Fruit fly (Drosophila melanogaster) whole organism, embryonic: Measurements from ENCODE around the gene CG13272.

Source experiments
- CG10274 ChIP-seq: fragments of 200-800 bp; sonication (Bioruptor generic); optimal IDR thresholded peaks from 3 replicates; lab custom pipeline; 2017; ENCODE audit warnings: missing biosample characterization, mild to moderate bottlenecking, missing genetic modification characterization
- CG11696 ChIP-seq: fragments of 200-800 bp; sonication (Bioruptor generic); IDR thresholded peaks from 2 replicates; pipeline ENCODE4 v1.3.6; 2022; ENCODE audit warnings: missing biosample characterization, missing genetic modification characterization
- CG13287 ChIP-seq: fragments of 200-800 bp; sonication (Bioruptor generic); IDR thresholded peaks from 2 replicates; pipeline ENCODE4 v1.3.6; 2022; ENCODE audit warnings: missing biosample characterization, missing genetic modification characterization; ENCODE audit not compliant: partially characterized antibody
- CG14667 ChIP-seq: fragments of 200-800 bp; sonication (Bioruptor generic); IDR thresholded peaks from 2 replicates; pipeline ENCODE4 v1.3.6; 2022; ENCODE audit warnings: missing biosample characterization, missing genetic modification characterization
- CG1603 ChIP-seq: fragments of 200-800 bp; sonication (Bioruptor generic); optimal IDR thresholded peaks from 2 replicates; lab custom pipeline; 2019; ENCODE audit warnings: missing biosample characterization, mild to moderate bottlenecking, missing genetic modification characterization, moderate library complexity
- CG17802 ChIP-seq: fragments of 200-800 bp; sonication (Bioruptor generic); optimal IDR thresholded peaks from 2 replicates; lab custom pipeline; 2018; ENCODE audit warnings: missing biosample characterization, mild to moderate bottlenecking, missing genetic modification characterization, moderate library complexity
- CG32767 ChIP-seq: fragments of 200-800 bp; sonication (Bioruptor generic); IDR thresholded peaks from 2 replicates; pipeline ENCODE4 v1.3.6; 2022; ENCODE audit warnings: missing biosample characterization, missing genetic modification characterization
- CG4328 ChIP-seq: fragments of 200-800 bp; sonication (Bioruptor generic); optimal IDR thresholded peaks from 3 replicates; lab custom pipeline; 2017; ENCODE audit warnings: missing biosample characterization, missing genetic modification reagents, missing genetic modification characterization
- CG6683 ChIP-seq: fragments of 200-800 bp; sonication (Bioruptor generic); optimal IDR thresholded peaks from 2 replicates; lab custom pipeline; 2017; ENCODE audit warnings: missing biosample characterization, mild to moderate bottlenecking, missing genetic modification characterization, missing genetic modification reagents
- CG8281 ChIP-seq: fragments of 200-800 bp; sonication (Bioruptor generic); optimal IDR thresholded peaks from 2 replicates; lab custom pipeline; 2018; ENCODE audit warnings: missing biosample characterization, mild to moderate bottlenecking, missing genetic modification characterization, moderate library complexity
- CG8290 ChIP-seq, 3 experiments: fragments of 200-800 bp; sonication (Bioruptor generic); optimal IDR thresholded peaks; 2 replicates each; lab custom pipeline; 2016 to 2019; ENCODE audit warnings: missing biosample characterization in 3 of 3, missing genetic modification characterization in 3 of 3, mild to moderate bottlenecking in 2 of 3, moderate library complexity in 1 of 3
- CTCF ChIP-seq: fragments of 200-800 bp; sonication (Bioruptor generic); optimal IDR thresholded peaks from 2 replicates; lab custom pipeline; 2017; ENCODE audit warnings: missing biosample characterization, mild to moderate bottlenecking, missing genetic modification characterization, moderate library complexity
- ERR ChIP-seq: fragments of 200-800 bp; sonication (Bioruptor generic); optimal IDR thresholded peaks from 2 replicates; lab custom pipeline; 2016; ENCODE audit warnings: missing biosample characterization, missing genetic modification characterization
- HLH4C ChIP-seq: fragments of 200-800 bp; sonication (Bioruptor generic); IDR thresholded peaks from 3 replicates; pipeline ENCODE4 v1.3.6; 2022; ENCODE audit warnings: missing biosample characterization, missing genetic modification characterization; ENCODE audit not compliant: partially characterized antibody
- Kr ChIP-seq: fragments of 200-800 bp; sonication (Bioruptor generic); optimal IDR thresholded peaks from 2 replicates; lab custom pipeline; 2017; ENCODE audit warnings: missing biosample characterization, mild to moderate bottlenecking, missing genetic modification characterization
- Med ChIP-seq: fragments of 200-800 bp; sonication (Bioruptor generic); peaks from one replicate; lab custom pipeline; 2016; ENCODE audit warnings: missing biosample characterization, missing genetic modification characterization, mild to moderate bottlenecking, inconsistent platforms, moderate library complexity
- Vsx1 ChIP-seq: fragments of 200-800 bp; sonication (Bioruptor generic); optimal IDR thresholded peaks from 2 replicates; lab custom pipeline; 2017; ENCODE audit warnings: missing biosample characterization, mild to moderate bottlenecking, missing genetic modification characterization, missing genetic modification reagents
- ac ChIP-seq: fragments of 200-800 bp; sonication (Bioruptor generic); optimal IDR thresholded peaks from 3 replicates; lab custom pipeline; 2017; ENCODE audit warnings: missing biosample characterization, mild to moderate bottlenecking, missing genetic modification characterization
- ash1 ChIP-seq: fragments of 200-800 bp; sonication (Bioruptor generic); optimal IDR thresholded peaks from 2 replicates; lab custom pipeline; 2018; ENCODE audit warnings: missing biosample characterization, mild to moderate bottlenecking, missing genetic modification characterization
- btn ChIP-seq: fragments of 200-800 bp; sonication (Bioruptor generic); optimal IDR thresholded peaks from 2 replicates; lab custom pipeline; 2016; ENCODE audit warnings: missing biosample characterization, missing genetic modification characterization
- ci ChIP-seq: fragments of 200-800 bp; sonication (Bioruptor generic); IDR thresholded peaks from 3 replicates; pipeline ENCODE4 v1.3.6; 2022; ENCODE audit warnings: missing biosample characterization, missing genetic modification characterization
- exex ChIP-seq: fragments of 200-800 bp; sonication (Bioruptor generic); optimal IDR thresholded peaks from 4 replicates; lab custom pipeline; 2018; ENCODE audit warnings: missing biosample characterization, mild to moderate bottlenecking, missing genetic modification characterization, moderate library complexity
- grn ChIP-seq: fragments of 200-800 bp; sonication (Bioruptor generic); optimal IDR thresholded peaks from 3 replicates; lab custom pipeline; 2017; ENCODE audit warnings: missing biosample characterization, missing genetic modification characterization
- lab ChIP-seq: fragments of 200-800 bp; sonication (Bioruptor generic); optimal IDR thresholded peaks from 3 replicates; lab custom pipeline; 2017; ENCODE audit warnings: missing biosample characterization, missing genetic modification characterization, mild to moderate bottlenecking, moderate library complexity, missing genetic modification reagents
- mam ChIP-seq: fragments of 200-800 bp; sonication (Bioruptor generic); optimal IDR thresholded peaks from 3 replicates; lab custom pipeline; 2016; ENCODE audit warnings: missing biosample characterization, missing genetic modification characterization
- mirr ChIP-seq: fragments of 200-800 bp; sonication (Bioruptor generic); optimal IDR thresholded peaks from 3 replicates; lab custom pipeline; 2018; ENCODE audit warnings: missing biosample characterization, mild to moderate bottlenecking, missing genetic modification characterization
- prd ChIP-seq, 3 experiments: fragments of >200 bp in 2 of 3; fragments of 200-800 bp in 1 of 3; sonication (Bioruptor generic) in 1 of 3; optimal IDR thresholded peaks in 2 of 3; IDR thresholded peaks in 1 of 3; 2 replicates in 2 of 3; 3 replicates in 1 of 3; pipeline versions ENCODE4 v1.3.6 to Lab custom; 2017 to 2022; ENCODE audit warnings: missing biosample characterization in 1 of 3, missing genetic modification characterization in 1 of 3
- sc ChIP-seq, 3 experiments: fragments of >200 bp in 2 of 3; fragments of 200-800 bp in 1 of 3; sonication (Bioruptor generic) in 1 of 3; optimal IDR thresholded peaks; 2 replicates in 2 of 3; 3 replicates in 1 of 3; lab custom pipeline; 2017; ENCODE audit warnings: mild to moderate bottlenecking in 1 of 3, missing biosample characterization in 1 of 3, missing genetic modification characterization in 1 of 3, missing genetic modification reagents in 1 of 3
- sd ChIP-seq: fragments of 200-800 bp; sonication (Bioruptor generic); optimal IDR thresholded peaks from 3 replicates; lab custom pipeline; 2018; ENCODE audit warnings: missing biosample characterization, mild to moderate bottlenecking, missing genetic modification characterization, moderate library complexity
- sug ChIP-seq: fragments of 200-800 bp; optimal IDR thresholded peaks from 2 replicates; lab custom pipeline; 2019; ENCODE audit warnings: missing biosample characterization, mild to moderate bottlenecking, missing genetic modification characterization, moderate library complexity
- tin ChIP-seq: fragments of 200-800 bp; sonication (Bioruptor generic); optimal IDR thresholded peaks from 3 replicates; lab custom pipeline; 2016; ENCODE audit warnings: missing biosample characterization, missing genetic modification characterization
- unpg ChIP-seq: fragments of 200-800 bp; sonication (Bioruptor generic); optimal IDR thresholded peaks from 3 replicates; lab custom pipeline; 2018; ENCODE audit warnings: missing biosample characterization, mild to moderate bottlenecking, missing genetic modification characterization, moderate library complexity
- vvl ChIP-seq: fragments of 200-800 bp; sonication (Bioruptor generic); IDR thresholded peaks from 2 replicates; pipeline ENCODE4 v1.3.6; 2022; ENCODE audit warnings: missing biosample characterization, missing genetic modification characterization
- zen ChIP-seq: fragments of 200-800 bp; sonication (Bioruptor generic); optimal IDR thresholded peaks from 3 replicates; lab custom pipeline; 2018; ENCODE audit warnings: missing biosample characterization, mild to moderate bottlenecking, missing genetic modification characterization, moderate library complexity

CG13272 gene

DNA sequence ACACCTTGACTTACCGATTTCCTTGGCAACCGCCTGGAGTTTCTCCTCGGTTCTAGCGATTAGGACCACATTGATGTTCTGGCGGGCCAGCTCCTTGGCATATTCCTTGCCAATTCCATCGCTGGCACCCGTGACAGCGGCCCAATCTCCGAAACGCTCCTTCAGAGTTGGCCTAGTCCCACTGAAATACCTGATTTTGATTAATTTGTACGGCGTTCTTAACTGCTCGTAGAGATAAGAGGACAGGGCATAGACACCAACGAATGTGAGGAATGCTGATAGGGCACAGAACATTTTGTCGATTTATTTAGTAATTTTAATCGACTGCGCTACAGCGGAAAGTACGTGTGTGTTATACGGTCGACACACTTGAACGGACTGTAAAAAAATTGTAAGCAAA lies 56.4 kb downstream of the CG13272 start, which contains the start of gene CG6012:
Gene CG6012 (minus strand): TSS at position 364 of the 400 bp plus-strand sequence.
- TF ChIP-seq HLH4C (GFP tag; lab: Robert Waterston, UW) (no peak), CG17802 (tag; lab: Kevin White, UChicago) (no peak), mirr (GFP tag; lab: Kevin White, UChicago) (peak; percentile 86), lab (GFP tag; lab: Kevin White, UChicago) (peak; percentile 25), grn (GFP tag; lab: Kevin White, UChicago) (peak; percentile 61), Med (GFP tag; lab: Kevin White, UChicago) (peak; percentile 58), CG10274 (GFP tag; lab: Kevin White, UChicago) (peak; percentile 25), sd (tag; lab: Kevin White, UChicago) (peak; percentile 89), exex (tag; lab: Kevin White, UChicago) (peak; percentile 97), sug (tag; lab: Kevin White, UChicago) (peak; percentile 71)
- TF ChIP-seq, all 482 proteins: peak for 8

DNA sequence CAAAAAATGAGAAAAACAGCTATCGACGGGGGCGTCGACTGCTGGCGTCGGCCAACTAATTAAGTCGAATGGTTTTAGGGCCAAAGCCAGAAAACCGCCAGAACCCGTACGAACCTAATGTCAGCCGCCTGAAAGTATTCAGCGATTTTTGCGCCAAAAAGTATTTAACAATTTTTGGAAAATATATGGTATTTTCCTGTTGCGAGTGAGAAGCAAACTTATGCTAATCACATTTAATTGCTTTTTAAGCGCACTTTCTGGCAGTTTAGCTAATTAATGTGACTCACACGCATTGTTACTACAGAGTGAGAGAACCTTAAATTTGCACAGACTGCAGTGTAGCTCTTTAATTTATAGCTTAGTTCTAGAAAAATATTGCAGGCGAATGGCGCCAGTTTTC lies 57.8 kb downstream of the CG13272 start:
- TF ChIP-seq CG11696 (GFP tag; lab: Robert Waterston, UW): no peak
- TF ChIP-seq prd (optimal IDR thresholded peaks at IDR 0.05; lab: Kevin White, UChicago): no peak
- TF ChIP-seq prd (GFP tag; IDR thresholded peaks at IDR 0.05; lab: Robert Waterston, UW): no peak
- TF ChIP-seq exex (tag; lab: Kevin White, UChicago): peak; percentile 75
- no peak for TF ChIP-seq ac (GFP tag; lab: Kevin White, UChicago)
- peak; percentile 35; the same call in 1 of the 2 replicates for TF ChIP-seq vvl (GFP tag; lab: Robert Waterston, UW)
- TF ChIP-seq zen (tag; lab: Kevin White, UChicago): peak; percentile 11
- TF ChIP-seq CG6683 (GFP tag; lab: Kevin White, UChicago): no peak
- no peak for TF ChIP-seq tin (GFP tag; lab: Kevin White, UChicago)
- peak; percentile 47 for TF ChIP-seq Med (GFP tag; lab: Kevin White, UChicago)
- TF ChIP-seq CTCF (GFP tag; lab: Kevin White, UChicago): peak; percentile 5
- TF ChIP-seq unpg (GFP tag; lab: Kevin White, UChicago): no peak
- TF ChIP-seq sc (optimal IDR thresholded peaks at IDR 0.05; lab: Kevin White, UChicago): no peak
- no peak for TF ChIP-seq sc (GFP tag; optimal IDR thresholded peaks at IDR 0.05; lab: Kevin White, UChicago)
- TF ChIP-seq CG13287 (GFP tag; lab: Robert Waterston, UW): peak; percentile 16; the same call in 1 of the 2 replicates
- TF ChIP-seq mam (GFP tag; lab: Kevin White, UChicago): no peak
- peak; percentile 37 for TF ChIP-seq Vsx1 (GFP tag; lab: Kevin White, UChicago)
- TF ChIP-seq CG8281 (tag; lab: Kevin White, UChicago): no peak
- TF ChIP-seq CG1603 (tag; lab: Kevin White, UChicago): no peak
- no peak for TF ChIP-seq ash1 (GFP tag; lab: Kevin White, UChicago)
- TF ChIP-seq ci (GFP tag; lab: Robert Waterston, UW): 0 out of 3 replicates have a peak, but pooled peaks have one; percentile 22
- TF ChIP-seq CG8290 (GFP tag; optimal IDR thresholded peaks at IDR 0.05; lab: Kevin White, UChicago): no peak
- TF ChIP-seq CG8290 (tag; optimal IDR thresholded peaks at IDR 0.05; lab: Kevin White, UChicago): peak in 1 of 2 experiments; percentile 14
- TF ChIP-seq ERR: no peak
- no peak for TF ChIP-seq btn (GFP tag; lab: Kevin White, UChicago)
- TF ChIP-seq CG14667 (GFP tag; lab: Robert Waterston, UW): no peak
- TF ChIP-seq Kr (GFP tag; lab: Kevin White, UChicago): no peak
- no peak for TF ChIP-seq CG10274 (GFP tag; lab: Kevin White, UChicago)
- TF ChIP-seq CG4328 (GFP tag; lab: Kevin White, UChicago): no peak
- TF ChIP-seq CG32767 (GFP tag; lab: Robert Waterston, UW): no peak
